Fruit fly (Drosophila melanogaster) whole organism, prepupa: ENCODE data around the gene Rpt4R.
A peak's percentile ranks its signal among the peaks of the same experiment; 100 is the strongest.

Experiments
- CG11294 ChIP-seq: fragments of 200-800 bp; sonication (Bioruptor generic); IDR thresholded peaks from 2 replicates; pipeline ENCODE4 v1.3.6; 2022; ENCODE audit warnings: missing biosample characterization, missing genetic modification characterization
- CG11762 ChIP-seq: fragments of 200-800 bp; sonication (Bioruptor generic); optimal IDR thresholded peaks from 3 replicates; lab custom pipeline; 2016; ENCODE audit warnings: missing biosample characterization, missing genetic modification characterization; ENCODE audit not compliant: insufficient read depth
- CG11902 ChIP-seq: fragments of 200-800 bp; sonication (Bioruptor generic); optimal IDR thresholded peaks from 3 replicates; lab custom pipeline; 2016; ENCODE audit warnings: missing biosample characterization, missing genetic modification characterization
- CG31627 ChIP-seq: fragments of 200-800 bp; sonication (Bioruptor generic); optimal IDR thresholded peaks from 3 replicates; lab custom pipeline; 2016; ENCODE audit warnings: missing biosample characterization, missing genetic modification characterization
- CG3919 ChIP-seq: fragments of 200-800 bp; sonication (Bioruptor generic); optimal IDR thresholded peaks from 3 replicates; lab custom pipeline; 2016; ENCODE audit warnings: missing biosample characterization, missing genetic modification characterization
- CG4318 ChIP-seq: fragments of 200-800 bp; sonication (Bioruptor generic); optimal IDR thresholded peaks from 3 replicates; lab custom pipeline; 2017; ENCODE audit warnings: missing biosample characterization, mild to moderate bottlenecking, missing genetic modification characterization
- CG6808 ChIP-seq: fragments of 200-800 bp; sonication (Bioruptor generic); optimal IDR thresholded peaks from 3 replicates; lab custom pipeline; 2017; ENCODE audit warnings: missing biosample characterization, missing genetic modification characterization, mild to moderate bottlenecking, moderate library complexity, missing genetic modification reagents
- Eip78C ChIP-seq: fragments of 200-800 bp; sonication (Bioruptor generic); peaks from one replicate; lab custom pipeline; 2016; ENCODE audit warnings: missing biosample characterization, missing genetic modification characterization
- Eip93F ChIP-seq: fragments of 200-800 bp; sonication (Bioruptor generic); optimal IDR thresholded peaks from 2 replicates; lab custom pipeline; 2016; ENCODE audit warnings: missing biosample characterization, mild to moderate bottlenecking, missing genetic modification characterization
- Gug ChIP-seq: fragments of 200-800 bp; sonication (Bioruptor generic); IDR thresholded peaks from 2 replicates; pipeline ENCODE4 v1.3.6; 2022; ENCODE audit warnings: missing biosample characterization, missing genetic modification characterization
- Hr38 ChIP-seq: sonication (Bioruptor generic); optimal IDR thresholded peaks from 2 replicates; lab custom pipeline; 2016; ENCODE audit warnings: missing biosample characterization, missing genetic modification characterization
- Hr4 ChIP-seq: fragments of 200-800 bp; sonication (Bioruptor generic); optimal IDR thresholded peaks from 3 replicates; lab custom pipeline; 2016; ENCODE audit warnings: missing biosample characterization, missing genetic modification characterization
- Met ChIP-seq: fragments of 200-800 bp; sonication (Bioruptor generic); optimal IDR thresholded peaks from 3 replicates; lab custom pipeline; 2016; ENCODE audit warnings: missing biosample characterization, missing genetic modification characterization
- Sox102F ChIP-seq: fragments of 200-800 bp; sonication (Bioruptor generic); optimal IDR thresholded peaks from 2 replicates; lab custom pipeline; 2016; ENCODE audit warnings: missing biosample characterization, mild to moderate bottlenecking, missing genetic modification characterization
- Sox15 ChIP-seq: fragments of 200-800 bp; sonication (Bioruptor generic); optimal IDR thresholded peaks from 3 replicates; lab custom pipeline; 2016; ENCODE audit warnings: missing biosample characterization, missing genetic modification characterization
- achi ChIP-seq: fragments of 200-800 bp; sonication (Bioruptor generic); optimal IDR thresholded peaks from 3 replicates; lab custom pipeline; 2016; ENCODE audit warnings: missing biosample characterization, missing genetic modification characterization
- cyc ChIP-seq: fragments of 200-800 bp; sonication (Bioruptor generic); optimal IDR thresholded peaks from 3 replicates; lab custom pipeline; 2016; ENCODE audit warnings: missing biosample characterization, missing genetic modification characterization
- dsx ChIP-seq: fragments of 200-800 bp; optimal IDR thresholded peaks from 3 replicates; lab custom pipeline; 2019; ENCODE audit warnings: missing biosample characterization, mild to moderate bottlenecking, missing genetic modification characterization, moderate library complexity; ENCODE audit not compliant: poor library complexity, severe bottlenecking
- fd85E ChIP-seq: fragments of 200-800 bp; sonication (Bioruptor generic); optimal IDR thresholded peaks from 3 replicates; lab custom pipeline; 2016; ENCODE audit warnings: missing biosample characterization, missing genetic modification characterization

The Rpt4R gene

dm6 chr3L:11990436-11990835 lies 48.7 kb downstream of the Rpt4R start, which contains the start of gene CG6931:
Gene CG6931 (plus strand): TSS chr3L:11990736.
- TF ChIP-seq Eip93F (GFP tag; lab: Kevin White, UChicago): no peak
- no peak for TF ChIP-seq CG11294 (GFP tag; lab: Robert Waterston, UW)
- TF ChIP-seq Gug (GFP tag; lab: Robert Waterston, UW): no peak
- TF ChIP-seq CG4318 (GFP tag; lab: Kevin White, UChicago): no peak
- no peak for TF ChIP-seq Hr4 (GFP tag; lab: Kevin White, UChicago)
- no peak for TF ChIP-seq CG11762 (GFP tag; lab: Kevin White, UChicago)
- no peak for TF ChIP-seq fd85E (GFP tag; lab: Kevin White, UChicago)
- TF ChIP-seq Eip78C (GFP tag; lab: Kevin White, UChicago): no peak
- no peak for TF ChIP-seq dsx (GFP tag; lab: Kevin White, UChicago)
- TF ChIP-seq Met (GFP tag; lab: Kevin White, UChicago): no peak
- TF ChIP-seq CG3919: no peak
- TF ChIP-seq Sox102F (GFP tag; lab: Kevin White, UChicago): no peak
- no peak for TF ChIP-seq CG6808
- TF ChIP-seq Hr38 (GFP tag; lab: Kevin White, UChicago): no peak
- TF ChIP-seq, all 60 proteins: peak for 0

- TF ChIP-seq cyc: peak; percentile 40
- TF ChIP-seq CG31627 (GFP tag; lab: Kevin White, UChicago): peak; percentile 17
- TF ChIP-seq Sox15 (GFP tag; lab: Kevin White, UChicago): peak; percentile 3
- no peak for TF ChIP-seq CG11902
- no peak for TF ChIP-seq achi (GFP tag; lab: Kevin White, UChicago)
These were observed 51.2 kb downstream of the Rpt4R start, which contains the start of gene viaf for dm6 chr3L:11992960-11993359. Gene viaf (minus strand): TSS chr3L:11993179.
